Fruit fly (Drosophila melanogaster): ENCODE measurements around the gene Mlc1.

DNA sequence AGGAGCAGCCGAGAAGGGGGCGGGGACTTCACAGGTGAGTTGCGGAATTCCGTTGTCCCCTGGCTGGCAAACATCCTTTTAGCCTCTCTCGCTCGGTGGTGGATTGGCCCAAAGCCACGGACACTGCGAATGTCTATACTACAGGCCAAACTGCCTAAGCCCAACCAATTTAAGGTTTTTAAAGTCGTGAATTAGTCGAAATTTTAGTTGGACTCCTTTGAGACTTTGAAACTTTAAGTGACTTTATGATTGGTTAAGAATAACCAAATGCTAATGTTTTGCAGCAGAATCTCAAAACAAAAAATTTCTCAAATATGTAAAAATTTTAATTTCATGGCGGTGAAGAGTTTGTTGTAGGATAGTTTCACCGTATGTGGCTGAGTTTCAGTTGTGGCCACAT lies 51.4 kb downstream of the Mlc1 start:
- TF ChIP-seq CG8478 (optimal IDR thresholded peaks at IDR 0.05): no peak
- TF ChIP-seq CTCF (optimal IDR thresholded peaks at IDR 0.05): no peak
